Worm (Caenorhabditis elegans) whole organism, L3 larva: ENCODE results near the gene zipt-15.

Source experiments
- R02D3.7 ChIP-seq: fragments of 150-350 bp; optimal IDR thresholded peaks from 2 replicates; lab custom pipeline; 2014; ENCODE audit warnings: missing biosample characterization, missing genetic modification characterization
- aly-2 ChIP-seq: fragments of 150-350 bp; optimal IDR thresholded peaks from 2 replicates; lab custom pipeline; 2014; ENCODE audit warnings: missing biosample characterization, missing genetic modification characterization
- ama-1 ChIP-seq: fragments of 150-350 bp; optimal IDR thresholded peaks from 2 replicates; lab custom pipeline; 2018
- ceh-28 ChIP-seq: fragments of 150-350 bp; optimal IDR thresholded peaks from 2 replicates; lab custom pipeline; 2014; ENCODE audit warnings: missing biosample characterization, missing genetic modification reagents, missing genetic modification characterization
- elt-3 ChIP-seq, 3 experiments: fragments of 150-350 bp in 1 of 3; sonication (generic microtip) in 2 of 3; optimal IDR thresholded peaks; 2 replicates in 2 of 3; 4 replicates in 1 of 3; lab custom pipeline; 2014 to 2017; ENCODE audit warnings: missing biosample characterization in 3 of 3, missing genetic modification characterization in 3 of 3
- nhr-12 ChIP-seq: fragments of 150-350 bp; optimal IDR thresholded peaks from 2 replicates; lab custom pipeline; 2014; ENCODE audit warnings: missing biosample characterization, missing genetic modification characterization
- nhr-237 ChIP-seq: fragments of 150-350 bp; optimal IDR thresholded peaks from 2 replicates; lab custom pipeline; 2014; ENCODE audit warnings: missing biosample characterization, missing genetic modification characterization
- nhr-76 ChIP-seq: fragments of 150-350 bp; sonication (generic microtip); optimal IDR thresholded peaks from 5 replicates; lab custom pipeline; 2014; ENCODE audit warnings: missing biosample characterization, missing genetic modification characterization
- snpc-4 ChIP-seq: fragments of 150-350 bp; optimal IDR thresholded peaks from 2 replicates; lab custom pipeline; 2014; ENCODE audit warnings: missing biosample characterization, missing genetic modification characterization
- tbx-2 ChIP-seq: sonication (generic microtip); optimal IDR thresholded peaks from 2 replicates; lab custom pipeline; 2016; ENCODE audit warnings: mild to moderate bottlenecking, missing genetic modification characterization, missing compliant biosample characterization
- unc-62 ChIP-seq: fragments of 150-350 bp; sonication (generic microtip); optimal IDR thresholded peaks from 4 replicates; lab custom pipeline; 2014; ENCODE audit warnings: missing biosample characterization, missing genetic modification reagents, missing genetic modification characterization

- no peak for TF ChIP-seq ama-1 (lab: Kevin White, UChicago)
- no peak for TF ChIP-seq aly-2
- no peak for TF ChIP-seq elt-3 (tag; optimal IDR thresholded peaks at IDR 0.05; lab: Kevin White, UChicago)
- TF ChIP-seq tbx-2 (tag; lab: Kevin White, UChicago) = no peak
- no peak for TF ChIP-seq nhr-237 (tag; lab: Kevin White, UChicago)
- TF ChIP-seq nhr-12 (tag; lab: Kevin White, UChicago) = no peak
- TF ChIP-seq snpc-4 (tag; lab: Kevin White, UChicago) = no peak
- TF ChIP-seq R02D3.7 (tag; lab: Kevin White, UChicago) = no peak
- no peak for TF ChIP-seq unc-62 (GFP tag; lab: Kevin White, UChicago)
- TF ChIP-seq nhr-76 (tag; lab: Kevin White, UChicago) = no peak
- no peak for TF ChIP-seq ceh-28 (tag; lab: Kevin White, UChicago)
These were observed 30.5 kb downstream of the zipt-15 start, which contains the start of gene F56B3.4 for ce11 chrIV:794275-794674.
